Worm (Caenorhabditis elegans): ENCODE data around the gene act-4.

DNA sequence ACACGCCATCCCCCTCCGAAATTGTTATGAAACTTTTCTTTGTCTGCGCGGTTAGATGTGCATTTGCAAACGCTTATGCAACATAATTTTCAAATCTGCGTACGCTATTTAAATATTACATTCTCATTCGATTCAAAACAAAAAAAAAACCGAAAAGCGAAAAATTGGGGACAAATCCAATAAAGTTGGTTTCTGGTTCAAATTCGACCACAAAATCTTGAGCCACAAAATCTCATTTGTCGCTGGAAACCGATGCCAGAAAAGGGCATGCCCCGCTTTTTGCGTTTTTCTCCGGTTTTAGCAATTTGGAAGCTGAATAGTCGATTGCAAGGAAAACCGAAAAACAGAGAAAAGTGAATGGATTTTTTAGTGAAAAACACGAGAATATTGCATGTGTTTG is 28.4 kb upstream of the act-4 start:
- no peak for TF ChIP-seq ztf-11 (tag; optimal IDR thresholded peaks at IDR 0.05)
- TF ChIP-seq rnt-1 (tag; optimal IDR thresholded peaks at IDR 0.05): no peak
- no peak for TF ChIP-seq nhr-76 (tag; optimal IDR thresholded peaks at IDR 0.05)
- no peak for TF ChIP-seq xbp-1 (tag; optimal IDR thresholded peaks at IDR 0.05)
- no peak for TF ChIP-seq ceh-8 (GFP tag; optimal IDR thresholded peaks at IDR 0.05)
- TF ChIP-seq mep-1 (tag; optimal IDR thresholded peaks at IDR 0.05): no peak
- no peak for TF ChIP-seq aly-2 (tag; optimal IDR thresholded peaks at IDR 0.05)
- TF ChIP-seq nhr-12 (tag; optimal IDR thresholded peaks at IDR 0.05): no peak
- no peak for TF ChIP-seq nhr-71 (tag; optimal IDR thresholded peaks at IDR 0.05)

Measured in whole organism, L1 larva.